Worm (Caenorhabditis elegans) whole organism, young adult: ENCODE measurements around the gene Y54G2A.10.

Experiments
- B0035.1 ChIP-seq: sonication (generic microtip); optimal IDR thresholded peaks from 2 replicates; lab custom pipeline; 2016; ENCODE audit warnings: missing genetic modification characterization, mild to moderate bottlenecking, missing compliant biosample characterization, missing genotype, missing genetic modification reagents
- C17E4.6 ChIP-seq: fragments of 200-800 bp; sonication (Bioruptor generic); IDR thresholded peaks from 2 replicates; pipeline ENCODE4 v1.3.6; 2022; ENCODE audit warnings: missing genetic modification reagents, missing genetic modification characterization, missing compliant biosample characterization
- F22D6.2 ChIP-seq: sonication (generic microtip); optimal IDR thresholded peaks from 2 replicates; lab custom pipeline; 2016; ENCODE audit warnings: mild to moderate bottlenecking, missing genetic modification characterization, missing compliant biosample characterization
- F57C9.4 ChIP-seq: sonication (generic microtip); optimal IDR thresholded peaks from 2 replicates; lab custom pipeline; 2017; ENCODE audit warnings: mild to moderate bottlenecking, missing genetic modification characterization, missing compliant biosample characterization
- K12H6.12 ChIP-seq: fragments of 200-800 bp; sonication (Bioruptor generic); optimal IDR thresholded peaks from 2 replicates; lab custom pipeline; 2018; ENCODE audit warnings: mild to moderate bottlenecking, missing genetic modification characterization, missing compliant biosample characterization
- T07F8.4 ChIP-seq: sonication (generic microtip); optimal IDR thresholded peaks from 2 replicates; lab custom pipeline; 2016; ENCODE audit warnings: mild to moderate bottlenecking, missing genetic modification characterization, moderate library complexity, missing compliant biosample characterization
- Y53G8AR.9 ChIP-seq: fragments of 200-800 bp; sonication (Bioruptor generic); conservative IDR thresholded peaks from 2 replicates; pipeline ENCODE4 v1.3.6; 2022; ENCODE audit warnings: missing genetic modification reagents, missing genetic modification characterization, missing compliant biosample characterization
- ZK185.1 ChIP-seq: sonication (generic microtip); optimal IDR thresholded peaks from 2 replicates; lab custom pipeline; 2016; ENCODE audit warnings: mild to moderate bottlenecking, missing genetic modification characterization, missing compliant biosample characterization; ENCODE audit not compliant: poor library complexity, severe bottlenecking
- aptf-2 ChIP-seq: fragments of 200-800 bp; sonication (Bioruptor generic); conservative IDR thresholded peaks from 2 replicates; pipeline ENCODE4 v1.3.6; 2022; ENCODE audit warnings: missing genetic modification reagents, missing genetic modification characterization, missing compliant biosample characterization
- atf-7 ChIP-seq: sonication (generic microtip); optimal IDR thresholded peaks from 2 replicates; lab custom pipeline; 2017; ENCODE audit warnings: mild to moderate bottlenecking, missing genetic modification characterization, missing compliant biosample characterization
- attf-5 ChIP-seq: fragments of 200-800 bp; sonication (Bioruptor generic); optimal IDR thresholded peaks from 2 replicates; lab custom pipeline; 2018; ENCODE audit warnings: mild to moderate bottlenecking, missing genetic modification characterization, missing compliant biosample characterization
- attf-6 ChIP-seq: fragments of 200-800 bp; sonication (Bioruptor generic); IDR thresholded peaks from 2 replicates; pipeline ENCODE4 v1.3.6; 2022; ENCODE audit warnings: missing genetic modification reagents, missing genetic modification characterization, missing compliant biosample characterization
- cebp-1 ChIP-seq, 2 experiments: fragments of 200-800 bp in 1 of 2; sonication (Bioruptor generic) in 1 of 2; sonication (generic microtip) in 1 of 2; IDR thresholded peaks in 1 of 2; optimal IDR thresholded peaks in 1 of 2; 2 replicates each; pipeline versions ENCODE4 v1.3.6 to Lab custom; 2017 to 2022; ENCODE audit warnings: missing compliant biosample characterization in 2 of 2, missing genetic modification characterization in 2 of 2, mild to moderate bottlenecking in 1 of 2, missing genetic modification reagents in 1 of 2, moderate library complexity in 1 of 2
- ceh-79 ChIP-seq: sonication (generic microtip); optimal IDR thresholded peaks from 2 replicates; lab custom pipeline; 2017; ENCODE audit warnings: mild to moderate bottlenecking, missing genetic modification characterization, missing compliant biosample characterization
- chd-7 ChIP-seq: sonication (generic microtip); optimal IDR thresholded peaks from 2 replicates; lab custom pipeline; 2016; ENCODE audit warnings: mild to moderate bottlenecking, missing genetic modification characterization, moderate library complexity, missing compliant biosample characterization
- dox-1 ChIP-seq: fragments of 200-800 bp; sonication (Bioruptor generic); IDR thresholded peaks from 2 replicates; pipeline ENCODE4 v1.3.6; 2022; ENCODE audit warnings: missing genetic modification reagents, missing genetic modification characterization, missing compliant biosample characterization
- egrh-3 ChIP-seq: fragments of 200-800 bp; sonication (Bioruptor generic); IDR thresholded peaks from 2 replicates; pipeline ENCODE4 v1.3.6; 2022; ENCODE audit warnings: missing genetic modification reagents, missing genetic modification characterization, missing compliant biosample characterization
- ekl-4 ChIP-seq: fragments of 200-800 bp; sonication (Bioruptor generic); IDR thresholded peaks from 2 replicates; pipeline ENCODE4 v1.3.6; 2022; ENCODE audit warnings: missing genetic modification reagents, missing genetic modification characterization, missing compliant biosample characterization
- gei-17 ChIP-seq: fragments of 200-800 bp; sonication (Bioruptor generic); optimal IDR thresholded peaks from 2 replicates; lab custom pipeline; 2018; ENCODE audit warnings: mild to moderate bottlenecking, missing genetic modification characterization, missing compliant biosample characterization
- hmg-1.2 ChIP-seq: fragments of 200-800 bp; sonication (Bioruptor generic); IDR thresholded peaks from 2 replicates; pipeline ENCODE4 v1.3.6; 2022; ENCODE audit warnings: missing genetic modification reagents, missing genetic modification characterization, missing compliant biosample characterization
- hrde-1 ChIP-seq: sonication (generic microtip); optimal IDR thresholded peaks from 2 replicates; lab custom pipeline; 2016; ENCODE audit warnings: missing genetic modification characterization, mild to moderate bottlenecking, missing compliant biosample characterization, moderate library complexity, missing genotype, missing genetic modification reagents, borderline replicate concordance
- lag-1 ChIP-seq: fragments of 200-800 bp; sonication (Bioruptor generic); IDR thresholded peaks from 2 replicates; pipeline ENCODE4 v1.3.6; 2022; ENCODE audit warnings: missing genetic modification reagents, missing genetic modification characterization, missing compliant biosample characterization
- let-526 ChIP-seq: fragments of 200-800 bp; sonication (Bioruptor generic); IDR thresholded peaks from 2 replicates; pipeline ENCODE4 v1.3.6; 2022; ENCODE audit warnings: missing genetic modification reagents, missing genetic modification characterization, missing compliant biosample characterization
- let-607 ChIP-seq, 2 experiments: fragments of 200-800 bp in 1 of 2; sonication (Bioruptor generic) in 1 of 2; sonication (generic microtip) in 1 of 2; optimal IDR thresholded peaks; 2 replicates each; lab custom pipeline; 2016 to 2018; ENCODE audit warnings: mild to moderate bottlenecking in 2 of 2, missing compliant biosample characterization in 2 of 2, missing genetic modification characterization in 2 of 2, moderate library complexity in 2 of 2, missing genotype in 1 of 2
- lin-26 ChIP-seq: fragments of 200-800 bp; sonication (Bioruptor generic); IDR thresholded peaks from 2 replicates; pipeline ENCODE4 v1.3.6; 2022; ENCODE audit warnings: missing genetic modification reagents, missing genetic modification characterization, missing compliant biosample characterization
- lin-35 ChIP-seq, 3 experiments: fragments of 150-350 bp in 2 of 3; sonication (generic microtip) in 1 of 3; optimal IDR thresholded peaks; 2 replicates each; lab custom pipeline; 2014 to 2018; ENCODE audit warnings: missing biosample characterization in 3 of 3, missing genetic modification characterization in 3 of 3, missing genetic modification reagents in 3 of 3
- lir-1 ChIP-seq: fragments of 200-800 bp; sonication (Bioruptor generic); conservative IDR thresholded peaks from 2 replicates; pipeline ENCODE4 v1.3.6; 2022; ENCODE audit warnings: missing genetic modification reagents, missing genetic modification characterization, missing compliant biosample characterization
- madf-6 ChIP-seq: fragments of 200-800 bp; sonication (Bioruptor generic); IDR thresholded peaks from 2 replicates; pipeline ENCODE4 v1.3.6; 2022; ENCODE audit warnings: missing genetic modification reagents, missing genetic modification characterization, missing compliant biosample characterization
- mcd-1 ChIP-seq: fragments of 200-800 bp; sonication (Bioruptor generic); IDR thresholded peaks from 2 replicates; pipeline ENCODE4 v1.3.6; 2022; ENCODE audit warnings: missing genetic modification reagents, missing genetic modification characterization, missing compliant biosample characterization
- nfyb-1 ChIP-seq: fragments of 200-800 bp; sonication (Bioruptor generic); IDR thresholded peaks from 2 replicates; pipeline ENCODE4 v1.3.6; 2022; ENCODE audit warnings: missing genetic modification reagents, missing genetic modification characterization, missing compliant biosample characterization
- pbrm-1 ChIP-seq: fragments of 200-800 bp; sonication (Bioruptor generic); IDR thresholded peaks from 2 replicates; pipeline ENCODE4 v1.3.6; 2022; ENCODE audit warnings: missing genetic modification reagents, missing genetic modification characterization, missing compliant biosample characterization
- snpc-4 ChIP-seq, 5 experiments: fragments of 150-350 bp in 1 of 5; sonication (generic microtip) in 4 of 5; optimal IDR thresholded peaks; 2 replicates each; lab custom pipeline; 2014 to 2018; ENCODE audit warnings: missing genetic modification characterization in 5 of 5, missing biosample characterization in 3 of 5, antibody characterized with exemption in 2 of 5, mild to moderate bottlenecking in 2 of 5, missing compliant biosample characterization in 2 of 5, missing genotype in 2 of 5, moderate library complexity in 2 of 5, missing genetic modification reagents in 1 of 5
- zfh-2 ChIP-seq: fragments of 200-800 bp; sonication (Bioruptor generic); conservative IDR thresholded peaks from 2 replicates; pipeline ENCODE4 v1.3.6; 2022; ENCODE audit warnings: missing genetic modification reagents, missing genetic modification characterization, missing compliant biosample characterization
- ztf-22 ChIP-seq: fragments of 200-800 bp; sonication (Bioruptor generic); optimal IDR thresholded peaks from 2 replicates; lab custom pipeline; 2018; ENCODE audit warnings: mild to moderate bottlenecking, missing genetic modification characterization, moderate library complexity, missing compliant biosample characterization

Y54G2A.10 gene

ce11 chrIV:2774500-2774899, 25.0 kb upstream of the Y54G2A.10 start (continued):
- TF ChIP-seq B0035.1 (no peak), attf-5 (GFP tag; lab: Kevin White, UChicago) (peak; percentile 65), lin-26 (GFP tag; lab: Robert Waterston, UW) (peak; percentile 80), let-526 (GFP tag; lab: Robert Waterston, UW) (peak; percentile 85; the same call in 1 of the 2 replicates), Y53G8AR.9 (GFP tag; lab: Robert Waterston, UW) (peak; percentile 61; the same call in 1 of the 2 replicates), ZK185.1 (tag; lab: Kevin White, UChicago) (no peak), chd-7 (tag; lab: Kevin White, UChicago) (peak; percentile 73), ekl-4 (GFP tag; lab: Robert Waterston, UW) (peak; percentile 83), lin-35 (GFP tag; optimal IDR thresholded peaks at IDR 0.05; lab: Kevin White, UChicago) (peak in 1 of 3 experiments; percentile 28), let-607 (tag; optimal IDR thresholded peaks at IDR 0.05; lab: Kevin White, UChicago) (peak in 1 of 2 experiments; percentile 25), egrh-3 (0 out of 2 replicates have a peak, but pooled peaks have one; percentile 28), nfyb-1 (GFP tag; lab: Robert Waterston, UW) (peak; percentile 54; the same call in 1 of the 2 replicates), C17E4.6 (GFP tag; lab: Robert Waterston, UW) (no peak), gei-17 (peak; percentile 6), atf-7 (no peak)

ce11 chrIV:2775992-2776630, 23.4 kb upstream of the Y54G2A.10 start:
- no peak for TF ChIP-seq F57C9.4
- peak; percentile 78 for TF ChIP-seq hmg-1.2 (GFP tag; lab: Robert Waterston, UW)
- TF ChIP-seq attf-6, result no peak
- TF ChIP-seq cebp-1 (GFP tag; IDR thresholded peaks at IDR 0.05; lab: Robert Waterston, UW), result no peak
- TF ChIP-seq cebp-1 (tag; optimal IDR thresholded peaks at IDR 0.05; lab: Kevin White, UChicago), result peak; percentile 43
- TF ChIP-seq pbrm-1 (GFP tag; lab: Robert Waterston, UW), result 0 out of 2 replicates have a peak, but pooled peaks have one; percentile 38
- no peak for TF ChIP-seq ztf-22 (GFP tag; lab: Kevin White, UChicago)
- TF ChIP-seq snpc-4 (GFP tag; optimal IDR thresholded peaks at IDR 0.05; lab: Kevin White, UChicago), result no peak
- TF ChIP-seq snpc-4 (tag; optimal IDR thresholded peaks at IDR 0.05; lab: Kevin White, UChicago), result no peak
- peak; percentile 26; the same call in 1 of the 2 replicates for TF ChIP-seq dox-1 (GFP tag; lab: Robert Waterston, UW)
- no peak for TF ChIP-seq ceh-79
- TF ChIP-seq hrde-1 (tag; lab: Kevin White, UChicago), result no peak
- no peak for TF ChIP-seq lag-1 (GFP tag; lab: Robert Waterston, UW)
- TF ChIP-seq madf-6, result no peak
- peak; percentile 44; the same call in 1 of the 2 replicates for TF ChIP-seq mcd-1
- peak; percentile 51; the same call in 1 of the 2 replicates for TF ChIP-seq egrh-3
- TF ChIP-seq K12H6.12, result peak; percentile 39
- no peak for TF ChIP-seq aptf-2 (GFP tag; lab: Robert Waterston, UW)
- no peak for TF ChIP-seq T07F8.4
- no peak for TF ChIP-seq let-607 (tag; optimal IDR thresholded peaks at IDR 0.05; lab: Kevin White, UChicago)
- peak; percentile 95 for TF ChIP-seq zfh-2
- TF ChIP-seq lir-1 (GFP tag; lab: Robert Waterston, UW), result no peak
- TF ChIP-seq F22D6.2 (tag; lab: Kevin White, UChicago), result no peak
- peak; percentile 54; the same call in 1 of the 2 replicates for TF ChIP-seq nfyb-1 (GFP tag; lab: Robert Waterston, UW)
